In genomic region chr3L:14801854-14802616, dm6 we compare ENCODE assay signal across 1 fruit fly cellular context.
TF ChIP-seq lines count a peak whose summit lies in the region.

Gene NHP2 (minus strand): TSS chr3L:14802168.

TF ChIP-seq in whole organism, embryonic, 481 proteins besides CTCF, POLR2A, EP300 and RAD21 (continued from another document and continues in another):
- TF ChIP-seq tna (GFP tag; IDR thresholded peaks at IDR 0.05; lab: Robert Waterston, UW; ENCODE audit: partially characterized antibody) (0 out of 2 replicates have a peak, but pooled peaks have one; percentile 29), bigmax (GFP tag; optimal IDR thresholded peaks at IDR 0.05; lab: Kevin White, UChicago) (no peak), CG17186 (GFP tag; optimal IDR thresholded peaks at IDR 0.05; lab: Kevin White, UChicago) (peak; percentile 18), dmrt11E (tag; optimal IDR thresholded peaks at IDR 0.05; lab: Kevin White, UChicago) (peak; percentile 80), Fer2 (tag; optimal IDR thresholded peaks at IDR 0.05; lab: Kevin White, UChicago) (peak; percentile 67), CG7372 (GFP tag; IDR thresholded peaks at IDR 0.05; lab: Robert Waterston, UW) (peak; percentile 76), z (GFP tag; IDR thresholded peaks at IDR 0.05; lab: Robert Waterston, UW) (peak; percentile 50; the same call in 1 of the 3 replicates), Sry-β (GFP tag; optimal IDR thresholded peaks at IDR 0.05; lab: Kevin White, UChicago) (peak; percentile 21), Med (GFP tag; lab: Kevin White, UChicago) (peak; percentile 93), Sry-δ (GFP tag; optimal IDR thresholded peaks at IDR 0.05; lab: Kevin White, UChicago) (peak; percentile 7), cwo (GFP tag; optimal IDR thresholded peaks at IDR 0.05; lab: Kevin White, UChicago) (peak; percentile 86), vfl (GFP tag; optimal IDR thresholded peaks at IDR 0.05; lab: Kevin White, UChicago) (peak; percentile 62), CG10431 (GFP tag; optimal IDR thresholded peaks at IDR 0.05; lab: Kevin White, UChicago) (peak; percentile 44), CG42726 (GFP tag; IDR thresholded peaks at IDR 0.05; lab: Robert Waterston, UW; ENCODE audit: partially characterized antibody) (0 out of 2 replicates have a peak, but pooled peaks have one; percentile 24), sob (GFP tag; IDR thresholded peaks at IDR 0.05; lab: Robert Waterston, UW) (peak; percentile 80), CG17802 (tag; optimal IDR thresholded peaks at IDR 0.05; lab: Kevin White, UChicago) (peak; percentile 53), CG11695 (GFP tag; IDR thresholded peaks at IDR 0.05; lab: Robert Waterston, UW) (peak; percentile 83), CG10267 (tag; optimal IDR thresholded peaks at IDR 0.05; lab: Kevin White, UChicago) (peak; percentile 83), CG14441 (GFP tag; IDR thresholded peaks at IDR 0.05; lab: Robert Waterston, UW) (peak; percentile 71; the same call in 1 of the 2 replicates), phol (tag; optimal IDR thresholded peaks at IDR 0.05; lab: Kevin White, UChicago) (peak; percentile 87), chm (GFP tag; IDR thresholded peaks at IDR 0.05; lab: Robert Waterston, UW) (peak; percentile 79), ATbp (GFP tag; optimal IDR thresholded peaks at IDR 0.05; lab: Kevin White, UChicago) (peak; percentile 80), Ets65A (GFP tag; lab: Kevin White, UChicago) (peak; percentile 92), lilli (GFP tag; optimal IDR thresholded peaks at IDR 0.05; lab: Kevin White, UChicago) (peak; percentile 78), mirr (GFP tag; optimal IDR thresholded peaks at IDR 0.05; lab: Kevin White, UChicago) (no peak), toy (GFP tag; IDR thresholded peaks at IDR 0.05; lab: Robert Waterston, UW) (peak; percentile 54; the same call in 1 of the 2 replicates), repo (GFP tag; optimal IDR thresholded peaks at IDR 0.05; lab: Kevin White, UChicago) (no peak), C15 (GFP tag; IDR thresholded peaks at IDR 0.05; lab: Robert Waterston, UW) (no peak), lbe (GFP tag; optimal IDR thresholded peaks at IDR 0.05; lab: Kevin White, UChicago) (peak; percentile 81), CG13123 (GFP tag; optimal IDR thresholded peaks at IDR 0.05; lab: Kevin White, UChicago) (peak; percentile 48), trh (GFP tag; optimal IDR thresholded peaks at IDR 0.05; lab: Kevin White, UChicago) (peak; percentile 52), CG31388 (GFP tag; optimal IDR thresholded peaks at IDR 0.05; lab: Kevin White, UChicago) (peak; percentile 16), Blimp-1 (GFP tag; optimal IDR thresholded peaks at IDR 0.05; lab: Kevin White, UChicago) (no peak), BEAF-32 (GFP tag; optimal IDR thresholded peaks at IDR 0.05; lab: Kevin White, UChicago) (peak; percentile 47), otp (GFP tag; IDR thresholded peaks at IDR 0.05; lab: Robert Waterston, UW) (peak; percentile 82; the same call in 2 of the 3 replicates), CG1647 (GFP tag; optimal IDR thresholded peaks at IDR 0.05; lab: Kevin White, UChicago) (peak; percentile 48), CG17612 (GFP tag; IDR thresholded peaks at IDR 0.05; lab: Robert Waterston, UW) (peak; percentile 59), B-H2 (GFP tag; optimal IDR thresholded peaks at IDR 0.05; lab: Kevin White, UChicago) (peak; percentile 48), CG4360 (GFP tag; IDR thresholded peaks at IDR 0.05; lab: Robert Waterston, UW) (peak; percentile 22; the same call in 1 of the 2 replicates), Hr51 (GFP tag; optimal IDR thresholded peaks at IDR 0.05; lab: Kevin White, UChicago) (peak in 1 of 2 experiments; percentile 71), Trl (optimal IDR thresholded peaks at IDR 0.05; lab: Kevin White, UChicago) (no peak), Trl (GFP tag; optimal IDR thresholded peaks at IDR 0.05; lab: Kevin White, UChicago) (peak; percentile 22), unpg (GFP tag; optimal IDR thresholded peaks at IDR 0.05; lab: Kevin White, UChicago) (peak; percentile 88), CG18011 (GFP tag; optimal IDR thresholded peaks at IDR 0.05; lab: Kevin White, UChicago) (peak; percentile 49), CG12299 (tag; optimal IDR thresholded peaks at IDR 0.05; lab: Kevin White, UChicago) (peak; percentile 75), CG34224 (GFP tag; IDR thresholded peaks at IDR 0.05; lab: Robert Waterston, UW; ENCODE audit: partially characterized antibody) (0 out of 3 replicates have a peak, but pooled peaks have one; percentile 24), dm (GFP tag; optimal IDR thresholded peaks at IDR 0.05; lab: Kevin White, UChicago) (peak; percentile 99), sens (GFP tag; lab: Kevin White, UChicago) (peak; percentile 89), CG10654 (GFP tag; optimal IDR thresholded peaks at IDR 0.05; lab: Kevin White, UChicago) (peak; percentile 77), tin (GFP tag; optimal IDR thresholded peaks at IDR 0.05; lab: Kevin White, UChicago) (peak; percentile 80), Meics (GFP tag; optimal IDR thresholded peaks at IDR 0.05; lab: Kevin White, UChicago) (peak; percentile 89), fru (optimal IDR thresholded peaks at IDR 0.05; lab: Kevin White, UChicago) (no peak), CG1024 (GFP tag; IDR thresholded peaks at IDR 0.05; lab: Robert Waterston, UW) (peak; percentile 71), Dek (tag; optimal IDR thresholded peaks at IDR 0.05; lab: Kevin White, UChicago) (peak; percentile 88), CG18599 (GFP tag; optimal IDR thresholded peaks at IDR 0.05; lab: Kevin White, UChicago) (peak; percentile 88), knrl (GFP tag; IDR thresholded peaks at IDR 0.05; lab: Robert Waterston, UW; ENCODE audit: partially characterized antibody) (peak; percentile 35; the same call in 1 of the 3 replicates), CG2889 (GFP tag; IDR thresholded peaks at IDR 0.05; lab: Robert Waterston, UW) (no peak; the same call in 2 of the 3 replicates), usp (GFP tag; optimal IDR thresholded peaks at IDR 0.05; lab: Kevin White, UChicago) (no peak), CG7745 (tag; optimal IDR thresholded peaks at IDR 0.05; lab: Kevin White, UChicago) (peak; percentile 24), CG7556 (GFP tag; optimal IDR thresholded peaks at IDR 0.05; lab: Kevin White, UChicago) (peak; percentile 80), ems (GFP tag; optimal IDR thresholded peaks at IDR 0.05; lab: Kevin White, UChicago) (peak; percentile 58), Ets97D (GFP tag; optimal IDR thresholded peaks at IDR 0.05; lab: Kevin White, UChicago) (peak; percentile 84), h (optimal IDR thresholded peaks at IDR 0.05; lab: Kevin White, UChicago) (no peak), CG10565 (GFP tag; optimal IDR thresholded peaks at IDR 0.05; lab: Kevin White, UChicago) (peak; percentile 41), slbo (GFP tag; IDR thresholded peaks at IDR 0.05; lab: Robert Waterston, UW) (peak; percentile 84), Aef1 (GFP tag; IDR thresholded peaks at IDR 0.05; lab: Robert Waterston, UW) (peak; percentile 71), MESR4 (GFP tag; optimal IDR thresholded peaks at IDR 0.05; lab: Kevin White, UChicago) (peak; percentile 89), CG13296 (GFP tag; optimal IDR thresholded peaks at IDR 0.05; lab: Kevin White, UChicago) (no peak), dysf (GFP tag; IDR thresholded peaks at IDR 0.05; lab: Robert Waterston, UW) (peak; percentile 85), sna (GFP tag; IDR thresholded peaks at IDR 0.05; lab: Robert Waterston, UW; ENCODE audit: partially characterized antibody) (no peak), HLH3B (GFP tag; IDR thresholded peaks at IDR 0.05; lab: Robert Waterston, UW) (peak; percentile 77), NC2β (GFP tag; optimal IDR thresholded peaks at IDR 0.05; lab: Kevin White, UChicago) (peak; percentile 42), MTF-1 (GFP tag; optimal IDR thresholded peaks at IDR 0.05; lab: Kevin White, UChicago; ENCODE audit: borderline replicate concordance) (peak; percentile 76), CG18764 (GFP tag; optimal IDR thresholded peaks at IDR 0.05; lab: Kevin White, UChicago) (peak; percentile 59), CG11085 (GFP tag; IDR thresholded peaks at IDR 0.05; lab: Robert Waterston, UW) (peak; percentile 68; the same call in 1 of the 2 replicates), CG32532 (GFP tag; IDR thresholded peaks at IDR 0.05; lab: Robert Waterston, UW) (peak; percentile 90), twi (tag; optimal IDR thresholded peaks at IDR 0.05; lab: Kevin White, UChicago) (peak; percentile 68), Dad (GFP tag; optimal IDR thresholded peaks at IDR 0.05; lab: Kevin White, UChicago) (peak; percentile 29), CG2120 (GFP tag; optimal IDR thresholded peaks at IDR 0.05; lab: Kevin White, UChicago) (peak; percentile 86), Scr (GFP tag; IDR thresholded peaks at IDR 0.05; lab: Robert Waterston, UW; ENCODE audit: partially characterized antibody) (peak; percentile 48), HLH4C (GFP tag; IDR thresholded peaks at IDR 0.05; lab: Robert Waterston, UW; ENCODE audit: partially characterized antibody) (no peak), slou (GFP tag; optimal IDR thresholded peaks at IDR 0.05; lab: Kevin White, UChicago) (peak; percentile 66), bab2 (GFP tag; optimal IDR thresholded peaks at IDR 0.05; lab: Kevin White, UChicago) (peak; percentile 73), zen (tag; optimal IDR thresholded peaks at IDR 0.05; lab: Kevin White, UChicago) (peak; percentile 85), CG17328 (GFP tag; IDR thresholded peaks at IDR 0.05; lab: Robert Waterston, UW) (peak; percentile 84), run (tag; optimal IDR thresholded peaks at IDR 0.05; lab: Kevin White, UChicago) (peak; percentile 73), ssp (GFP tag; IDR thresholded peaks at IDR 0.05; lab: Robert Waterston, UW) (peak; percentile 65), Spps (tag; optimal IDR thresholded peaks at IDR 0.05; lab: Kevin White, UChicago) (peak; percentile 67), CG31224 (GFP tag; IDR thresholded peaks at IDR 0.05; lab: Robert Waterston, UW) (peak; percentile 81), CG3065 (GFP tag; optimal IDR thresholded peaks at IDR 0.05; lab: Kevin White, UChicago) (peak; percentile 19), CG6854 (GFP tag; optimal IDR thresholded peaks at IDR 0.05; lab: Kevin White, UChicago) (peak; percentile 70), pnt (GFP tag; optimal IDR thresholded peaks at IDR 0.05; lab: Kevin White, UChicago) (peak; percentile 25), CG7928 (GFP tag; optimal IDR thresholded peaks at IDR 0.05; lab: Kevin White, UChicago) (peak; percentile 49), ac (GFP tag; optimal IDR thresholded peaks at IDR 0.05; lab: Kevin White, UChicago) (peak; percentile 34), Bteb2 (GFP tag; optimal IDR thresholded peaks at IDR 0.05; lab: Kevin White, UChicago) (peak; percentile 76), Vsx1 (GFP tag; optimal IDR thresholded peaks at IDR 0.05; lab: Kevin White, UChicago) (peak; percentile 78), CG12236 (GFP tag; optimal IDR thresholded peaks at IDR 0.05; lab: Kevin White, UChicago) (peak; percentile 24), Camta (GFP tag; optimal IDR thresholded peaks at IDR 0.05; lab: Kevin White, UChicago) (peak; percentile 8), sisA (GFP tag; IDR thresholded peaks at IDR 0.05; lab: Robert Waterston, UW) (peak; percentile 68), az2 (GFP tag; optimal IDR thresholded peaks at IDR 0.05; lab: Kevin White, UChicago) (peak; percentile 81), esg (GFP tag; conservative IDR thresholded peaks at IDR 0.05; lab: Robert Waterston, UW) (peak; percentile 68), gem (tag; optimal IDR thresholded peaks at IDR 0.05; lab: Kevin White, UChicago) (peak; percentile 90), Six4 (GFP tag; optimal IDR thresholded peaks at IDR 0.05; lab: Kevin White, UChicago) (peak; percentile 69), Chrac-16 (GFP tag; optimal IDR thresholded peaks at IDR 0.05; lab: Kevin White, UChicago) (peak; percentile 69), CG33213 (GFP tag; optimal IDR thresholded peaks at IDR 0.05; lab: Kevin White, UChicago) (peak; percentile 43), grau (tag; optimal IDR thresholded peaks at IDR 0.05; lab: Kevin White, UChicago) (peak; percentile 82), Poxn (GFP tag; IDR thresholded peaks at IDR 0.05; lab: Robert Waterston, UW) (peak; percentile 55), Hr39 (optimal IDR thresholded peaks at IDR 0.05; lab: Kevin White, UChicago) (no peak), NFAT (GFP tag; IDR thresholded peaks at IDR 0.05; lab: Robert Waterston, UW) (peak; percentile 76; the same call in 1 of the 2 replicates), CkIIα-i1 (GFP tag; IDR thresholded peaks at IDR 0.05; lab: Robert Waterston, UW) (no peak; the same call in 1 of the 2 replicates), crol (GFP tag; IDR thresholded peaks at IDR 0.05; lab: Robert Waterston, UW) (no peak), CG11560 (tag; IDR thresholded peaks at IDR 0.05; lab: Robert Waterston, UW) (peak; percentile 53; the same call in 1 of the 3 replicates), CG4328 (GFP tag; optimal IDR thresholded peaks at IDR 0.05; lab: Kevin White, UChicago) (peak; percentile 43), ranshi (GFP tag; IDR thresholded peaks at IDR 0.05; lab: Robert Waterston, UW) (peak; percentile 65; the same call in 1 of the 2 replicates), BtbVII (GFP tag; optimal IDR thresholded peaks at IDR 0.05; lab: Kevin White, UChicago) (peak; percentile 70), fd96Cb (tag; optimal IDR thresholded peaks at IDR 0.05; lab: Kevin White, UChicago) (peak; percentile 74), trem (tag; optimal IDR thresholded peaks at IDR 0.05; lab: Kevin White, UChicago) (peak; percentile 88), luna (GFP tag; optimal IDR thresholded peaks at IDR 0.05; lab: Kevin White, UChicago) (no peak), ttk (GFP tag; IDR thresholded peaks at IDR 0.05; lab: Robert Waterston, UW) (peak; percentile 74), CG7963 (GFP tag; IDR thresholded peaks at IDR 0.05; lab: Robert Waterston, UW; ENCODE audit: partially characterized antibody) (no peak), fd3F (GFP tag; optimal IDR thresholded peaks at IDR 0.05; lab: Kevin White, UChicago) (peak; percentile 62), Tbp (GFP tag; optimal IDR thresholded peaks at IDR 0.05; lab: Kevin White, UChicago) (no peak), stc (GFP tag; IDR thresholded peaks at IDR 0.05; lab: Robert Waterston, UW) (peak; percentile 84), row (GFP tag; IDR thresholded peaks at IDR 0.05; lab: Robert Waterston, UW) (peak; percentile 78), CG8290 (GFP tag; optimal IDR thresholded peaks at IDR 0.05; lab: Kevin White, UChicago) (peak; percentile 84), CG8290 (tag; optimal IDR thresholded peaks at IDR 0.05; lab: Kevin White, UChicago) (peak in 1 of 2 experiments; percentile 33), seq (GFP tag; IDR thresholded peaks at IDR 0.05; lab: Robert Waterston, UW) (peak; percentile 79), CG15073 (GFP tag; optimal IDR thresholded peaks at IDR 0.05; lab: Kevin White, UChicago) (no peak), vvl (GFP tag; IDR thresholded peaks at IDR 0.05; lab: Robert Waterston, UW) (peak; percentile 94)
